Worm (Caenorhabditis elegans) whole organism, L4 larva: ENCODE data around the gene nep-18.
"Not testable (repeated sequence)": the region's sequence is repeated elsewhere in the genome, so short reads cannot be mapped to it uniquely, and the experiment has no call there.

ENCODE experiments used
- D1046.2 ChIP-seq: fragments of 200-800 bp; sonication (Bioruptor generic); IDR thresholded peaks from 2 replicates; pipeline ENCODE4 v1.3.6; 2022; ENCODE audit warnings: missing genetic modification characterization, missing compliant biosample characterization
- F26F4.8 ChIP-seq: fragments of 200-800 bp; sonication (Bioruptor generic); conservative IDR thresholded peaks from 2 replicates; pipeline ENCODE4 v1.3.6; 2022; ENCODE audit warnings: missing genetic modification characterization, missing compliant biosample characterization
- F37D6.2 ChIP-seq: sonication (generic microtip); optimal IDR thresholded peaks from 2 replicates; lab custom pipeline; 2016; ENCODE audit warnings: mild to moderate bottlenecking, missing genetic modification characterization, missing compliant biosample characterization
- F44E2.7 ChIP-seq: fragments of 200-800 bp; sonication (Bioruptor generic); IDR thresholded peaks from 2 replicates; pipeline ENCODE4 v2.1.2; 2022; ENCODE audit warnings: missing genetic modification characterization, missing compliant biosample characterization
- R02D3.7 ChIP-seq: fragments of 150-350 bp; sonication (generic microtip); optimal IDR thresholded peaks from 3 replicates; lab custom pipeline; 2014; ENCODE audit warnings: missing biosample characterization, missing genetic modification characterization
- T26A8.4 ChIP-seq: fragments of 200-800 bp; sonication (Bioruptor generic); IDR thresholded peaks from 2 replicates; pipeline ENCODE4 v1.3.6; 2022; ENCODE audit warnings: missing genetic modification characterization, missing compliant biosample characterization
- Y75B8A.6 ChIP-seq: fragments of 200-800 bp; sonication (Bioruptor generic); IDR thresholded peaks from 2 replicates; pipeline ENCODE4 v1.3.6; 2022; ENCODE audit warnings: missing genetic modification reagents, missing genetic modification characterization, missing compliant biosample characterization
- ZK337.2 ChIP-seq: fragments of 200-800 bp; sonication (Bioruptor generic); IDR thresholded peaks from 2 replicates; pipeline ENCODE4 v1.3.6; 2022; ENCODE audit warnings: missing genetic modification reagents, missing genetic modification characterization, missing compliant biosample characterization
- arid-1 ChIP-seq: fragments of 200-800 bp; sonication (Bioruptor generic); conservative IDR thresholded peaks from 2 replicates; pipeline ENCODE4 v1.3.6; 2022; ENCODE audit warnings: missing genetic modification reagents, missing genetic modification characterization, missing compliant biosample characterization
- ceh-82 ChIP-seq: sonication (generic microtip); optimal IDR thresholded peaks from 2 replicates; lab custom pipeline; 2017; ENCODE audit warnings: missing biosample characterization, missing genetic modification characterization
- ces-1 ChIP-seq: fragments of 150-350 bp; sonication (generic microtip); optimal IDR thresholded peaks from 4 replicates; lab custom pipeline; 2014; ENCODE audit warnings: missing biosample characterization, missing genetic modification reagents, missing genetic modification characterization
- cey-2 ChIP-seq: sonication (generic microtip); optimal IDR thresholded peaks from 3 replicates; lab custom pipeline; 2017; ENCODE audit warnings: missing genetic modification characterization, mild to moderate bottlenecking, missing compliant biosample characterization, antibody characterized with exemption, borderline replicate concordance; ENCODE audit not compliant: insufficient read depth
- ctbp-1 ChIP-seq: fragments of 200-800 bp; sonication (Bioruptor generic); IDR thresholded peaks from 2 replicates; pipeline ENCODE4 v1.3.6; 2022; ENCODE audit warnings: missing genetic modification reagents, missing genetic modification characterization, missing compliant biosample characterization
- daf-8 ChIP-seq: fragments of 200-800 bp; sonication (Bioruptor generic); IDR thresholded peaks from 2 replicates; pipeline ENCODE4 v1.3.6; 2022; ENCODE audit warnings: missing genetic modification characterization, missing compliant biosample characterization
- dve-1 ChIP-seq: sonication (generic microtip); optimal IDR thresholded peaks from 2 replicates; lab custom pipeline; 2017; ENCODE audit warnings: antibody characterized with exemption, mild to moderate bottlenecking, missing genetic modification characterization, missing compliant biosample characterization; ENCODE audit not compliant: insufficient read depth
- egl-43 ChIP-seq: fragments of 200-800 bp; sonication (Bioruptor generic); IDR thresholded peaks from 2 replicates; pipeline ENCODE4 v1.3.6; 2022; ENCODE audit warnings: missing genetic modification reagents, missing genetic modification characterization, missing compliant biosample characterization
- fkh-10 ChIP-seq: fragments of 150-350 bp; optimal IDR thresholded peaks from 2 replicates; lab custom pipeline; 2014; ENCODE audit warnings: missing biosample characterization, missing genetic modification reagents, missing genetic modification characterization
- fos-1 ChIP-seq: fragments of 150-350 bp; optimal IDR thresholded peaks from 2 replicates; lab custom pipeline; 2014; ENCODE audit warnings: missing biosample characterization, missing genetic modification characterization
- jun-1 ChIP-seq: fragments of 150-350 bp; optimal IDR thresholded peaks from 2 replicates; lab custom pipeline; 2014; ENCODE audit warnings: missing biosample characterization, missing genetic modification reagents, missing genetic modification characterization
- lim-7 ChIP-seq: fragments of 200-800 bp; sonication (Bioruptor generic); IDR thresholded peaks from 2 replicates; pipeline ENCODE4 v1.3.6; 2022; ENCODE audit warnings: missing genetic modification characterization, missing compliant biosample characterization
- lin-13 ChIP-seq: fragments of 150-350 bp; optimal IDR thresholded peaks from 2 replicates; lab custom pipeline; 2014; ENCODE audit warnings: missing biosample characterization, missing genetic modification reagents, missing genetic modification characterization
- lin-15B ChIP-seq: fragments of 150-350 bp; sonication (generic microtip); optimal IDR thresholded peaks from 3 replicates; lab custom pipeline; 2014; ENCODE audit warnings: missing biosample characterization, missing genetic modification characterization
- lin-29 ChIP-seq: fragments of 200-800 bp; sonication (Bioruptor generic); IDR thresholded peaks from 2 replicates; pipeline ENCODE4 v1.3.6; 2022; ENCODE audit warnings: missing genetic modification reagents, missing genetic modification characterization, missing compliant biosample characterization
- lin-38 ChIP-seq: fragments of 200-800 bp; sonication (Bioruptor generic); IDR thresholded peaks from 2 replicates; pipeline ENCODE4 v1.3.6; 2022; ENCODE audit warnings: missing genetic modification reagents, missing genetic modification characterization, missing compliant biosample characterization
- lin-39 ChIP-seq: fragments of 150-350 bp; optimal IDR thresholded peaks from 2 replicates; lab custom pipeline; 2014; ENCODE audit warnings: missing biosample characterization, missing genetic modification reagents, missing genetic modification characterization
- madf-5 ChIP-seq, 2 experiments: fragments of 200-800 bp; sonication (Bioruptor generic); IDR thresholded peaks; 2 replicates each; pipeline ENCODE4 v1.3.6; 2022; ENCODE audit warnings: missing compliant biosample characterization in 2 of 2, missing genetic modification characterization in 2 of 2
- mdt-29 ChIP-seq: fragments of 200-800 bp; sonication (Bioruptor generic); IDR thresholded peaks from 2 replicates; pipeline ENCODE4 v1.3.6; 2022; ENCODE audit warnings: missing genetic modification reagents, missing genetic modification characterization, missing compliant biosample characterization
- mep-1 ChIP-seq: fragments of 150-350 bp; sonication (generic microtip); optimal IDR thresholded peaks from 3 replicates; lab custom pipeline; 2014; ENCODE audit warnings: missing biosample characterization, missing genetic modification characterization
- nhr-11 ChIP-seq: fragments of 150-350 bp; optimal IDR thresholded peaks from 2 replicates; lab custom pipeline; 2014; ENCODE audit warnings: missing biosample characterization, missing genetic modification characterization
- nhr-25 ChIP-seq: sonication (generic microtip); optimal IDR thresholded peaks from 2 replicates; lab custom pipeline; 2017; ENCODE audit warnings: missing genetic modification characterization, mild to moderate bottlenecking, missing compliant biosample characterization, antibody characterized with exemption, moderate library complexity, borderline replicate concordance; ENCODE audit not compliant: insufficient read depth
- nhr-41 ChIP-seq: fragments of 200-800 bp; sonication (Bioruptor generic); IDR thresholded peaks from 2 replicates; pipeline ENCODE4 v1.3.6; 2022; ENCODE audit warnings: missing genetic modification reagents, missing genetic modification characterization, missing compliant biosample characterization
- php-3 ChIP-seq: fragments of 200-800 bp; sonication (Bioruptor generic); IDR thresholded peaks from 2 replicates; pipeline ENCODE4 v1.3.6; 2022; ENCODE audit warnings: missing genetic modification reagents, missing genetic modification characterization, missing compliant biosample characterization
- sdz-12 ChIP-seq: fragments of 200-800 bp; sonication (Bioruptor generic); optimal IDR thresholded peaks from 2 replicates; lab custom pipeline; 2018; ENCODE audit warnings: mild to moderate bottlenecking, missing genetic modification characterization, missing compliant biosample characterization
- set-16 ChIP-seq: fragments of 200-800 bp; sonication (Bioruptor generic); IDR thresholded peaks from 2 replicates; pipeline ENCODE4 v1.3.6; 2022; ENCODE audit warnings: missing genetic modification reagents, missing genetic modification characterization, missing compliant biosample characterization
- snpc-1.2 ChIP-seq: fragments of 200-800 bp; sonication (Bioruptor generic); IDR thresholded peaks from 2 replicates; pipeline ENCODE4 v1.3.6; 2022; ENCODE audit warnings: missing genetic modification reagents, missing genetic modification characterization, missing compliant biosample characterization
- snpc-4 ChIP-seq: fragments of 150-350 bp; optimal IDR thresholded peaks from 2 replicates; lab custom pipeline; 2014; ENCODE audit warnings: missing biosample characterization, missing genetic modification characterization
- spr-1 ChIP-seq: sonication (generic microtip); optimal IDR thresholded peaks from 2 replicates; lab custom pipeline; 2016; ENCODE audit warnings: mild to moderate bottlenecking, missing genetic modification characterization, missing compliant biosample characterization
- unc-62 ChIP-seq, 3 experiments: fragments of 150-350 bp in 1 of 3; sonication (generic microtip); optimal IDR thresholded peaks in 2 of 3; peaks in 1 of 3; 1 replicate in 1 of 3; 2 replicates in 2 of 3; lab custom pipeline; 2014 to 2017; ENCODE audit warnings: missing biosample characterization in 3 of 3, missing genetic modification characterization in 3 of 3, missing genetic modification reagents in 3 of 3, missing genotype in 1 of 3
- zfp-2 ChIP-seq: sonication (generic microtip); optimal IDR thresholded peaks from 2 replicates; lab custom pipeline; 2016; ENCODE audit warnings: mild to moderate bottlenecking, missing genetic modification characterization, missing compliant biosample characterization
- ztf-7 ChIP-seq: fragments of 150-350 bp; optimal IDR thresholded peaks from 2 replicates; lab custom pipeline; 2014; ENCODE audit warnings: missing biosample characterization, missing genetic modification characterization

Gene nep-18

ce11 chrII:2564899-2565298 lies 1.0 kb upstream of the nep-18 start, which contains the start of gene usp-39 (continued):
- TF ChIP-seq fos-1 (no peak), lin-39 (tag; lab: Kevin White, UChicago) (no peak), madf-5 (GFP tag; IDR thresholded peaks at IDR 0.05; lab: Robert Waterston, UW) (no peak), nhr-11 (no peak), lim-7 (GFP tag; lab: Robert Waterston, UW) (no peak), ceh-82 (tag; lab: Kevin White, UChicago) (no peak), mep-1 (tag; lab: Kevin White, UChicago) (peak; percentile 93), snpc-1.2 (GFP tag; lab: Robert Waterston, UW) (peak; percentile 55; the same call in 1 of the 2 replicates), snpc-4 (tag; lab: Kevin White, UChicago) (no peak), lin-13 (GFP tag; lab: Kevin White, UChicago) (peak; percentile 73), jun-1 (tag; lab: Kevin White, UChicago) (no peak), R02D3.7 (tag; lab: Kevin White, UChicago) (no peak), cey-2 (tag; lab: Kevin White, UChicago) (no peak), F26F4.8 (GFP tag; lab: Robert Waterston, UW) (no peak), mdt-29 (GFP tag; lab: Robert Waterston, UW) (no peak), D1046.2 (no peak), daf-8 (GFP tag; lab: Robert Waterston, UW) (no peak), zfp-2 (tag; lab: Kevin White, UChicago) (no peak), Y75B8A.6 (GFP tag; lab: Robert Waterston, UW) (no peak), unc-62 (GFP tag; optimal IDR thresholded peaks at IDR 0.05 in 1 of 2; lab: Kevin White, UChicago) (no peak), unc-62 (tag; optimal IDR thresholded peaks at IDR 0.05; lab: Kevin White, UChicago) (no peak), dve-1 (tag; lab: Kevin White, UChicago) (peak; percentile 79), T26A8.4 (GFP tag; lab: Robert Waterston, UW) (peak; percentile 73; the same call in 1 of the 2 replicates), nhr-25 (tag; lab: Kevin White, UChicago) (no peak), fkh-10 (GFP tag; lab: Kevin White, UChicago) (peak; percentile 44), ZK337.2 (GFP tag; lab: Robert Waterston, UW) (peak; percentile 56; the same call in 1 of the 2 replicates), F37D6.2 (tag; lab: Kevin White, UChicago) (no peak), nhr-41 (no peak), lin-29 (GFP tag; lab: Robert Waterston, UW) (peak; percentile 61; the same call in 1 of the 2 replicates), ztf-7 (no peak), F44E2.7 (no peak), spr-1 (no peak), lin-15B (tag; lab: Kevin White, UChicago) (no peak), arid-1 (GFP tag; lab: Robert Waterston, UW) (0 out of 2 replicates have a peak, but pooled peaks have one; percentile 19)

- 0 out of 2 replicates have a peak, but pooled peaks have one; percentile 8 for TF ChIP-seq ctbp-1 (GFP tag; lab: Robert Waterston, UW)
- TF ChIP-seq php-3 (GFP tag; lab: Robert Waterston, UW), result 0 out of 2 replicates have a peak, but pooled peaks have one; percentile 15
- TF ChIP-seq egl-43 (GFP tag; lab: Robert Waterston, UW), result peak; percentile 38; the same call in 1 of the 2 replicates
- TF ChIP-seq set-16 (GFP tag; lab: Robert Waterston, UW), result peak; percentile 97
Observed at ce11 chrII:2556388-2556787, 7.5 kb downstream of the nep-18 start.

- not testable (repeated sequence) for TF ChIP-seq ces-1 (GFP tag; lab: Kevin White, UChicago); sdz-12 (GFP tag; lab: Kevin White, UChicago); lin-38 (GFP tag; lab: Robert Waterston, UW)
- TF ChIP-seq, all 104 proteins: peak for 0; not testable (repeated sequence) for 104
Observed at ce11 chrII:2553662-2554061, 10.2 kb downstream of the nep-18 start, which contains the start of gene K02F6.1. K02F6.1 (plus strand) TSS chrII:2553962.
